Worm (Caenorhabditis elegans) whole organism, L2 larva: ENCODE data around the gene F13B6.2.

ENCODE experiments used
- ceh-16 ChIP-seq: fragments of 150-350 bp; optimal IDR thresholded peaks from 2 replicates; lab custom pipeline; 2014; ENCODE audit warnings: missing biosample characterization, missing genetic modification characterization
- egl-27 ChIP-seq: sonication (generic microtip); optimal IDR thresholded peaks from 3 replicates; lab custom pipeline; 2017; ENCODE audit warnings: missing biosample characterization, missing genetic modification reagents, missing genetic modification characterization
- lin-13 ChIP-seq: fragments of 150-350 bp; optimal IDR thresholded peaks from 2 replicates; lab custom pipeline; 2014; ENCODE audit warnings: missing biosample characterization, missing genetic modification reagents, missing genetic modification characterization
- lin-39 ChIP-seq: fragments of 150-350 bp; optimal IDR thresholded peaks from 2 replicates; lab custom pipeline; 2014; ENCODE audit warnings: missing biosample characterization, missing genetic modification reagents, missing genetic modification characterization
- sma-3 ChIP-seq: sonication (generic microtip); optimal IDR thresholded peaks from 2 replicates; lab custom pipeline; 2016; ENCODE audit warnings: missing genetic modification reagents, missing genetic modification characterization, missing compliant biosample characterization
- unc-39 ChIP-seq: fragments of 150-350 bp; optimal IDR thresholded peaks from 2 replicates; lab custom pipeline; 2014; ENCODE audit warnings: missing biosample characterization, missing genetic modification characterization
- ztf-11 ChIP-seq: sonication (generic microtip); optimal IDR thresholded peaks from 2 replicates; lab custom pipeline; 2017; ENCODE audit warnings: missing biosample characterization, missing genetic modification characterization

DNA sequence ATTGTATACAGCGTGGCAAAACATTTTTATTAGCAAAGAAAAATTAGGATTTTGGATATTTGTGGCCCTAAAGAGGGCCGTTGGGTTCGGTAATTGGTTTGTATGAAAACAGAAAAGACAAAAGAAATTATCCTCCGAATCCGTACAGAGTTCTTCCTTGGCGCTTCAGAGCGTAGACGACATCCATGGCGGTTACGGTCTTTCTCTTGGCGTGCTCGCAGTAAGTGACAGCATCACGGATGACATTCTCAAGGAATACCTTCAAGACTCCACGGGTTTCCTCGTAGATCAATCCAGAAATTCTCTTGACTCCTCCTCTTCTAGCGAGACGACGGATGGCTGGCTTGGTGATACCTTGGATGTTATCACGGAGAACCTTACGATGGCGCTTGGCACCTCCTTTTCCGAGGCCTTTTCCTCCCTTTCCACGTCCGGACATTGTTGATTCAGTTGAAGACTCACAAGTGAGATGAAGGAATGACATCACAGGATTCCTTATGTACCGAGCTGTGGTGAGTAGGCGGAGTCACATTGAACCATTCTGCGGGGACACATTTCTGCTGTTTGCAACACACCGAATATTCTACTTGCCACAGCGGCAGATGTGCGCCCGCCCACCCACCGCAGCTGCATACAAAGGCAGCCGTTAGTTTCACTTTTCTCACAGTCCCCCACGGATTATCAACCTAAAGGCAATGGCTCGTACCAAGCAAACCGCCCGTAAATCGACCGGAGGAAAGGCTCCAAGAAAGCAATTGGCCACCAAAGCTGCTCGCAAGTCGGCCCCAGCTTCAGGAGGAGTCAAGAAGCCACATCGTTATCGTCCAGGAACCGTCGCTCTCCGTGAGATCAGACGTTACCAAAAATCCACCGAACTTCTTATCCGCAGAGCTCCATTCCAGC lies 27.7 kb upstream of the F13B6.2 start, which contains the start of the genes his-60 and his-59:
- TF ChIP-seq unc-39 (tag; lab: Kevin White, UChicago), result no peak
- peak; percentile 29 for TF ChIP-seq lin-13 (GFP tag; lab: Kevin White, UChicago)
- TF ChIP-seq sma-3 (GFP tag; lab: Kevin White, UChicago), result peak; percentile 12
- no peak for TF ChIP-seq egl-27
- no peak for TF ChIP-seq ztf-11 (tag; lab: Kevin White, UChicago)
- peak; percentile 96 for TF ChIP-seq ceh-16 (tag; lab: Kevin White, UChicago)
- no peak for TF ChIP-seq lin-39 (tag; lab: Kevin White, UChicago)
